Fruit fly (Drosophila melanogaster) S2 (cell line): ENCODE measurements around the gene CG1146.

Experiments
- CG8478 ChIP-seq: fragments of >200 bp; optimal IDR thresholded peaks from 2 replicates; lab custom pipeline; 2018
- CTCF ChIP-seq, 2 experiments: fragments of >200 bp; optimal IDR thresholded peaks; 2 replicates each; lab custom pipeline; 2018

DNA sequence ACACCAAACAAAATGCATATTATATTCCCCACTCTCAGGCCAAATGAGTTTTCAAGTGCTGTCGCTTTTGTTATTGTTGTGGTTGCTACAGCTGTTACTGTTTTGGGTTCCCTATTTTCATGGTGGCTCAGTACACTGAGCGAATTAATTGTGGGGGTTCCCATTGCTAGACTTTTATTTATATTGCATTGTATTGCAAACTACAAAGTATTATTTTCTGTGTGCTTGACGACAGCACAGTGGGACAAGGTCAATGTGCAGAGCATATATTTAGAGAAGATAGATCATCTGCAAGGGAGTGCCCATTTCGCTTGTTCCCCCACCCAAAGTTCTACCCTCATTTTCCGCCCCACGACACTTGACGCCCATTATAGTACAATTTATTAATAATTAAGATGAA is 2.1 kb upstream of the CG1146 start:
- TF ChIP-seq CTCF (optimal IDR thresholded peaks at IDR 0.05; lab: Kevin White, UChicago) (no peak), CG8478 (lab: Kevin White, UChicago) (no peak)
